Worm (Caenorhabditis elegans): ENCODE results near the gene W02B12.1.

- TF ChIP-seq elt-2 (tag; optimal IDR thresholded peaks at IDR 0.05) (no peak), ref-2 (tag; optimal IDR thresholded peaks at IDR 0.05) (no peak), tbx-2 (tag; optimal IDR thresholded peaks at IDR 0.05) (no peak), odd-2 (tag; optimal IDR thresholded peaks at IDR 0.05) (no peak), ama-1 (optimal IDR thresholded peaks at IDR 0.05) (no peak), nfya-1 (tag; optimal IDR thresholded peaks at IDR 0.05) (no peak), pqm-1 (tag; optimal IDR thresholded peaks at IDR 0.05) (no peak), lim-6 (tag; optimal IDR thresholded peaks at IDR 0.05) (no peak), ceh-18 (tag; optimal IDR thresholded peaks at IDR 0.05) (no peak), unc-42 (tag; optimal IDR thresholded peaks at IDR 0.05) (no peak), gmeb-2 (tag; optimal IDR thresholded peaks at IDR 0.05) (no peak), dmd-4 (tag; optimal IDR thresholded peaks at IDR 0.05; ENCODE audit: borderline replicate concordance) (no peak), hlh-15 (tag; optimal IDR thresholded peaks at IDR 0.05) (no peak), pha-2 (tag; optimal IDR thresholded peaks at IDR 0.05) (no peak)
These were observed 5.0 kb upstream of the W02B12.1 start, which contains the start of gene adbp-1 for ce11 chrII:11443862-11444261.
